Worm (Caenorhabditis elegans): Measurements from ENCODE around the gene srbc-76.

ce11 chrV:15235661-15236060 lies 16.5 kb upstream of the srbc-76 start, which contains the start of gene nhr-164:
- no peak for TF ChIP-seq him-1 (tag; optimal IDR thresholded peaks at IDR 0.05)
- TF ChIP-seq W03F9.2 (tag; optimal IDR thresholded peaks at IDR 0.05) = no peak
- TF ChIP-seq dao-5 (tag; optimal IDR thresholded peaks at IDR 0.05) = no peak
